Fruit fly (Drosophila melanogaster) whole organism, embryonic: ENCODE data around the gene CG43137.

Experiments
- CG10209 ChIP-seq: fragments of 200-800 bp; sonication (Bioruptor generic); optimal IDR thresholded peaks from 3 replicates; lab custom pipeline; 2017; ENCODE audit warnings: missing biosample characterization, mild to moderate bottlenecking, missing genetic modification characterization, missing genetic modification reagents
- CG10267 ChIP-seq: fragments of 200-800 bp; sonication (Bioruptor generic); optimal IDR thresholded peaks from 2 replicates; lab custom pipeline; 2018; ENCODE audit warnings: missing biosample characterization, mild to moderate bottlenecking, missing genetic modification characterization, moderate library complexity
- CG10462 ChIP-seq: fragments of 200-800 bp; sonication (Bioruptor generic); optimal IDR thresholded peaks from 2 replicates; lab custom pipeline; 2016; ENCODE audit warnings: missing biosample characterization, missing genetic modification characterization
- CG11093 ChIP-seq: fragments of 200-800 bp; sonication (Bioruptor generic); IDR thresholded peaks from 3 replicates; pipeline ENCODE4 v1.3.6; 2022; ENCODE audit warnings: missing biosample characterization, missing genetic modification characterization
- CG12104 ChIP-seq: fragments of 200-800 bp; sonication (Bioruptor generic); optimal IDR thresholded peaks from 3 replicates; lab custom pipeline; 2016; ENCODE audit warnings: missing biosample characterization, missing genetic modification characterization
- CG12391 ChIP-seq: fragments of 200-800 bp; sonication (Bioruptor generic); optimal IDR thresholded peaks from 3 replicates; lab custom pipeline; 2018; ENCODE audit warnings: missing biosample characterization, mild to moderate bottlenecking, missing genetic modification characterization, moderate library complexity
- CG12744 ChIP-seq: fragments of 200-800 bp; sonication (Bioruptor generic); optimal IDR thresholded peaks from 2 replicates; lab custom pipeline; 2016; ENCODE audit warnings: missing biosample characterization, missing genetic modification characterization
- CG14050 ChIP-seq: fragments of 200-800 bp; sonication (Bioruptor generic); IDR thresholded peaks from 3 replicates; pipeline ENCODE4 v1.3.6; 2022; ENCODE audit warnings: missing biosample characterization, missing genetic modification characterization
- CG14860 ChIP-seq: fragments of 200-800 bp; sonication (Bioruptor generic); IDR thresholded peaks from 3 replicates; pipeline ENCODE4 v1.3.6; 2022; ENCODE audit warnings: missing biosample characterization, missing genetic modification characterization; ENCODE audit not compliant: partially characterized antibody
- CG18262 ChIP-seq: fragments of 200-800 bp; optimal IDR thresholded peaks from 3 replicates; lab custom pipeline; 2019; ENCODE audit warnings: missing biosample characterization, mild to moderate bottlenecking, missing genetic modification characterization, moderate library complexity
- CG31224 ChIP-seq: fragments of 200-800 bp; sonication (Bioruptor generic); IDR thresholded peaks from 2 replicates; pipeline ENCODE4 v1.3.6; 2022; ENCODE audit warnings: missing biosample characterization, missing genetic modification characterization
- CG3995 ChIP-seq: fragments of 200-800 bp; sonication (Bioruptor generic); optimal IDR thresholded peaks from 3 replicates; lab custom pipeline; 2016; ENCODE audit warnings: missing biosample characterization, missing genetic modification characterization
- CG42726 ChIP-seq: fragments of 200-800 bp; sonication (Bioruptor generic); IDR thresholded peaks from 2 replicates; pipeline ENCODE4 v1.3.6; 2022; ENCODE audit warnings: missing biosample characterization, missing genetic modification characterization; ENCODE audit not compliant: partially characterized antibody
- CG6791 ChIP-seq: fragments of 200-800 bp; sonication (Bioruptor generic); IDR thresholded peaks from 3 replicates; pipeline ENCODE4 v1.3.6; 2022; ENCODE audit warnings: missing biosample characterization, missing genetic modification characterization; ENCODE audit not compliant: partially characterized antibody
- CG6854 ChIP-seq: fragments of 200-800 bp; sonication (Bioruptor generic); optimal IDR thresholded peaks from 3 replicates; lab custom pipeline; 2017; ENCODE audit warnings: missing biosample characterization, mild to moderate bottlenecking, missing genetic modification characterization
- CG7963 ChIP-seq: fragments of 200-800 bp; sonication (Bioruptor generic); IDR thresholded peaks from 3 replicates; pipeline ENCODE4 v1.3.6; 2022; ENCODE audit warnings: missing biosample characterization, missing genetic modification characterization; ENCODE audit not compliant: partially characterized antibody
- CG8944 ChIP-seq: fragments of 200-800 bp; sonication (Bioruptor generic); optimal IDR thresholded peaks from 3 replicates; lab custom pipeline; 2016; ENCODE audit warnings: missing biosample characterization, missing genetic modification characterization
- CG9437 ChIP-seq: fragments of 200-800 bp; sonication (Bioruptor generic); optimal IDR thresholded peaks from 2 replicates; lab custom pipeline; 2018; ENCODE audit warnings: missing biosample characterization, mild to moderate bottlenecking, missing genetic modification characterization
- CG9817 ChIP-seq: fragments of 200-800 bp; sonication (Bioruptor generic); optimal IDR thresholded peaks from 2 replicates; lab custom pipeline; 2018; ENCODE audit warnings: missing biosample characterization, mild to moderate bottlenecking, missing genetic modification characterization, moderate library complexity
- CrebB ChIP-seq: fragments of 200-800 bp; sonication (Bioruptor generic); optimal IDR thresholded peaks from 3 replicates; lab custom pipeline; 2018; ENCODE audit warnings: missing biosample characterization, mild to moderate bottlenecking, missing genetic modification characterization
- D ChIP-seq, 2 experiments: fragments of 200-800 bp in 1 of 2; fragments of >200 bp in 1 of 2; sonication (Bioruptor generic) in 1 of 2; optimal IDR thresholded peaks; 2 replicates in 1 of 2; 3 replicates in 1 of 2; lab custom pipeline; 2017; ENCODE audit warnings: mild to moderate bottlenecking in 1 of 2, missing biosample characterization in 1 of 2, missing genetic modification characterization in 1 of 2, missing genetic modification reagents in 1 of 2
- Dad ChIP-seq: fragments of 200-800 bp; sonication (Bioruptor generic); optimal IDR thresholded peaks from 3 replicates; lab custom pipeline; 2016; ENCODE audit warnings: missing biosample characterization, missing genetic modification characterization
- Dek ChIP-seq: fragments of 200-800 bp; sonication (Bioruptor generic); optimal IDR thresholded peaks from 3 replicates; lab custom pipeline; 2019; ENCODE audit warnings: missing biosample characterization, mild to moderate bottlenecking, missing genetic modification characterization, moderate library complexity
- Dip3 ChIP-seq: fragments of 200-800 bp; sonication (Bioruptor generic); optimal IDR thresholded peaks from 3 replicates; lab custom pipeline; 2016; ENCODE audit warnings: missing biosample characterization, missing genetic modification characterization
- E2f1 ChIP-seq: fragments of 200-800 bp; sonication (Bioruptor generic); IDR thresholded peaks from 2 replicates; pipeline ENCODE4 v1.3.6; 2022; ENCODE audit warnings: missing biosample characterization, missing genetic modification characterization
- Hsf ChIP-seq: fragments of 200-800 bp; sonication (Bioruptor generic); optimal IDR thresholded peaks from 3 replicates; lab custom pipeline; 2016; ENCODE audit warnings: missing biosample characterization, missing genetic modification characterization
- Jarid2 ChIP-seq: fragments of 200-800 bp; sonication (Bioruptor generic); optimal IDR thresholded peaks from 3 replicates; lab custom pipeline; 2017; ENCODE audit warnings: mild to moderate bottlenecking, missing biosample characterization, missing genetic modification reagents, missing genetic modification characterization
- NfI ChIP-seq: fragments of 200-800 bp; sonication (Bioruptor generic); optimal IDR thresholded peaks from 3 replicates; lab custom pipeline; 2018; ENCODE audit warnings: missing biosample characterization, mild to moderate bottlenecking, missing genetic modification characterization, moderate library complexity
- Ravus ChIP-seq: fragments of 200-800 bp; sonication (Bioruptor generic); IDR thresholded peaks from 2 replicates; pipeline ENCODE4 v1.3.6; 2022; ENCODE audit warnings: missing biosample characterization, missing genetic modification characterization
- Scr ChIP-seq: fragments of 200-800 bp; sonication (Bioruptor generic); IDR thresholded peaks from 2 replicates; pipeline ENCODE4 v1.3.6; 2022; ENCODE audit warnings: missing biosample characterization, missing genetic modification characterization; ENCODE audit not compliant: partially characterized antibody
- Sox102F ChIP-seq: fragments of 200-800 bp; sonication (Bioruptor generic); optimal IDR thresholded peaks from 2 replicates; lab custom pipeline; 2018; ENCODE audit warnings: missing biosample characterization, mild to moderate bottlenecking, missing genetic modification characterization, moderate library complexity
- TFAM ChIP-seq: fragments of 200-800 bp; sonication (Bioruptor generic); optimal IDR thresholded peaks from 2 replicates; lab custom pipeline; 2017; ENCODE audit warnings: missing biosample characterization, missing genetic modification characterization, inconsistent platforms
- Taf1 ChIP-seq: fragments of 200-800 bp; sonication (Bioruptor generic); IDR thresholded peaks from 2 replicates; pipeline ENCODE4 v1.3.6; 2022; ENCODE audit warnings: missing biosample characterization, missing genetic modification characterization
- Usf ChIP-seq: fragments of 200-800 bp; sonication (Bioruptor generic); optimal IDR thresholded peaks from 2 replicates; lab custom pipeline; 2017; ENCODE audit warnings: missing genotype, missing biosample characterization, missing genetic modification characterization
- YL-1 ChIP-seq: fragments of 200-800 bp; sonication (Bioruptor generic); optimal IDR thresholded peaks from 3 replicates; lab custom pipeline; 2017; ENCODE audit warnings: missing biosample characterization, mild to moderate bottlenecking, missing genetic modification characterization
- ac ChIP-seq: fragments of 200-800 bp; sonication (Bioruptor generic); optimal IDR thresholded peaks from 3 replicates; lab custom pipeline; 2017; ENCODE audit warnings: missing biosample characterization, mild to moderate bottlenecking, missing genetic modification characterization
- cg ChIP-seq: fragments of 200-800 bp; sonication (Bioruptor generic); optimal IDR thresholded peaks from 3 replicates; lab custom pipeline; 2019; ENCODE audit warnings: missing biosample characterization, mild to moderate bottlenecking, missing genetic modification characterization, moderate library complexity
- dan ChIP-seq: fragments of 200-800 bp; sonication (Bioruptor generic); IDR thresholded peaks from 2 replicates; pipeline ENCODE4 v1.3.6; 2022; ENCODE audit warnings: missing biosample characterization, missing genetic modification characterization
- gsb ChIP-seq: fragments of 200-800 bp; sonication (Bioruptor generic); IDR thresholded peaks from 2 replicates; pipeline ENCODE4 v1.3.6; 2022; ENCODE audit warnings: missing biosample characterization, missing genetic modification characterization
- h ChIP-seq: fragments of >200 bp; optimal IDR thresholded peaks from 2 replicates; lab custom pipeline; 2017
- inv ChIP-seq: fragments of 200-800 bp; sonication (Bioruptor generic); IDR thresholded peaks from 2 replicates; pipeline ENCODE4 v1.3.6; 2022; ENCODE audit warnings: missing biosample characterization, missing genetic modification characterization; ENCODE audit not compliant: partially characterized antibody
- knrl ChIP-seq: fragments of 200-800 bp; sonication (Bioruptor generic); IDR thresholded peaks from 3 replicates; pipeline ENCODE4 v1.3.6; 2022; ENCODE audit warnings: missing biosample characterization, missing genetic modification characterization; ENCODE audit not compliant: partially characterized antibody
- nmo ChIP-seq: fragments of 200-800 bp; sonication (Bioruptor generic); optimal IDR thresholded peaks from 2 replicates; lab custom pipeline; 2018; ENCODE audit warnings: missing biosample characterization, mild to moderate bottlenecking, missing genetic modification characterization, moderate library complexity
- psq ChIP-seq: fragments of 200-800 bp; sonication (Bioruptor generic); optimal IDR thresholded peaks from 2 replicates; lab custom pipeline; 2017; ENCODE audit warnings: missing biosample characterization, missing genetic modification characterization
- tx ChIP-seq: fragments of 200-800 bp; sonication (Bioruptor generic); optimal IDR thresholded peaks from 2 replicates; lab custom pipeline; 2016; ENCODE audit warnings: missing biosample characterization, missing genetic modification characterization
- vfl ChIP-seq: fragments of 200-800 bp; sonication (Bioruptor generic); optimal IDR thresholded peaks from 2 replicates; lab custom pipeline; 2016; ENCODE audit warnings: missing biosample characterization, missing genetic modification characterization
- vnd ChIP-seq: fragments of 200-800 bp; sonication (Bioruptor generic); IDR thresholded peaks from 3 replicates; pipeline ENCODE4 v1.3.6; 2022; ENCODE audit warnings: missing biosample characterization, missing genetic modification characterization; ENCODE audit not compliant: partially characterized antibody
- wek ChIP-seq: fragments of 200-800 bp; sonication (Bioruptor generic); optimal IDR thresholded peaks from 3 replicates; lab custom pipeline; 2018; ENCODE audit warnings: missing biosample characterization, mild to moderate bottlenecking, missing genetic modification characterization, moderate library complexity

CG43137 gene

DNA sequence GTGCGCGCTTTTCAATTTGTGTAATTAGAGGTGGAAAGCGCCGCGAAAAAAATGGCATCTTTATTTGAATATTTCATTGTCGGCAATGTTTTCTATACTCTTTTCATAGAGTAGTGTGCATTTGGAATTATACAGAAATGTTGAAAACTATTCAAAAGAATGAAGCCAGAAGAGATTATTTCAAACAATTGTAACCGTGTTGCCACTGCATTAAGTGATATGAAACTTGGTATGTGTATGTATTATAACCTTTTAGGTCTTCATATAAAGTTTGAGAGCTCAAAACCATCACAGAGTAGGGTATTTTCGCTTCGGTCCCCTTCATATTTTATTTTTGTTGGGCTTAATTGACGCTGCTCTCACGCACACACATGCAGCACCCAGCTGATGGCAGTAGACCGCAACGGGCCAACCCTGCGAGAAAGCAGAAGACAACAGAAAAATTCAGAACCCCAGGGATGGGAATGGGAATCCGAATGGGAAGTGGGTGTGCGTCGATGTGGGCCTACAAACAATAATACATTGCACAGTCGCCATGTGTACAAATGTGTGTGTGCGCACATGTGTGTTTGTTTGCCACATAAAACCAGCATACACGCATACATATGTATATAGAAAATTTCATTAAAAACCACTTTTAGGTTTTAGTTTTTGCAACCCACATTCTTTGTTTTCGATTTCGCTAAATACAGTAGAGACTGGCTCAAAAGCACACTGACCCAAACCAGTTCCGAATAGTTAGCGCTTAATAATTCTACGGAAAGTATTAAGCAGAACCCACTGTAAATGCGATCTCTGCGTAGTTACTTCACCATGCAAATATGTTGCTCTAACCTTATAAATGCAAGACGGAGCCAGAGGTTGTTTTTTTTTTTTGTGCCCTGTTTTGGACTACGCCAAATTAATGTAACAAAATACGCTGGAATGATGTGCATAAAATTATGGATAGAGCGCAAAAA lies 29.9 kb upstream of the CG43137 start (continued):
- TF ChIP-seq CG7963 (GFP tag; lab: Robert Waterston, UW) (no peak), Dad (GFP tag; lab: Kevin White, UChicago) (no peak), CG14050 (GFP tag; lab: Robert Waterston, UW) (no peak), CG12104 (GFP tag; lab: Kevin White, UChicago) (no peak), Ravus (no peak), CG31224 (no peak; the same call in 1 of the 2 replicates), YL-1 (GFP tag; lab: Kevin White, UChicago) (no peak), Jarid2 (GFP tag; lab: Kevin White, UChicago) (no peak), Hsf (GFP tag; lab: Kevin White, UChicago) (no peak), CG42726 (GFP tag; lab: Robert Waterston, UW) (no peak), CG11093 (no peak), CG6791 (GFP tag; lab: Robert Waterston, UW) (no peak), CG8944 (GFP tag; lab: Kevin White, UChicago) (no peak), CG10462 (GFP tag; lab: Kevin White, UChicago) (no peak), CG10267 (tag; lab: Kevin White, UChicago) (peak; percentile 6), vnd (GFP tag; lab: Robert Waterston, UW) (no peak), D (optimal IDR thresholded peaks at IDR 0.05; lab: Kevin White, UChicago) (no peak), D (GFP tag; optimal IDR thresholded peaks at IDR 0.05; lab: Kevin White, UChicago) (no peak), inv (GFP tag; lab: Robert Waterston, UW) (no peak), Scr (no peak), vfl (GFP tag; lab: Kevin White, UChicago) (no peak), knrl (GFP tag; lab: Robert Waterston, UW) (no peak), CG12391 (tag; lab: Kevin White, UChicago) (no peak), gsb (GFP tag; lab: Robert Waterston, UW) (no peak), Taf1 (no peak), wek (GFP tag; lab: Kevin White, UChicago) (no peak), CG3995 (GFP tag; lab: Kevin White, UChicago) (no peak), Dek (tag; lab: Kevin White, UChicago) (no peak), TFAM (no peak), Dip3 (GFP tag; lab: Kevin White, UChicago) (no peak), CG18262 (peak; percentile 27), dan (GFP tag; lab: Robert Waterston, UW) (no peak), CG6854 (GFP tag; lab: Kevin White, UChicago) (no peak), cg (GFP tag; lab: Kevin White, UChicago) (peak; percentile 68), psq (GFP tag; lab: Kevin White, UChicago) (no peak), CG14860 (no peak), CG10209 (GFP tag; lab: Kevin White, UChicago) (no peak), Sox102F (GFP tag; lab: Kevin White, UChicago) (peak; percentile 31), CrebB (tag; lab: Kevin White, UChicago) (no peak), NfI (GFP tag; lab: Kevin White, UChicago) (no peak), Usf (no peak), E2f1 (GFP tag; lab: Robert Waterston, UW) (no peak), h (lab: Kevin White, UChicago) (no peak), tx (GFP tag; lab: Kevin White, UChicago) (no peak), CG9437 (GFP tag; lab: Kevin White, UChicago) (no peak), nmo (GFP tag; lab: Kevin White, UChicago) (peak; percentile 19), ac (no peak), CG9817 (peak; percentile 10), CG12744 (GFP tag; lab: Kevin White, UChicago) (no peak)
